Fruit fly (Drosophila melanogaster): ENCODE data around the gene CG15528.

- TF ChIP-seq EcR (GFP tag; optimal IDR thresholded peaks at IDR 0.05) = no peak
- no peak for TF ChIP-seq Dll (optimal IDR thresholded peaks at IDR 0.05)
- no peak for TF ChIP-seq usp (GFP tag; optimal IDR thresholded peaks at IDR 0.05)
- TF ChIP-seq CG8478 (optimal IDR thresholded peaks at IDR 0.05) = no peak
- no peak for TF ChIP-seq pan (optimal IDR thresholded peaks at IDR 0.05)
- TF ChIP-seq psq (optimal IDR thresholded peaks at IDR 0.05) = no peak
Measured at dm6 chr3R:30055915-30056544, 4.1 kb upstream of the CG15528 start, which contains the start of the genes Rpp14b and spn-A.
